Worm (Caenorhabditis elegans): ENCODE results near the gene T05A8.8.

- TF ChIP-seq ztf-29 (GFP tag; IDR thresholded peaks at IDR 0.05) (no peak), cog-1 (tag; optimal IDR thresholded peaks at IDR 0.05) (no peak)
Measured at ce11 chrII:2735644-2736043, 834 bp upstream of the T05A8.8 start.
